Fruit fly (Drosophila melanogaster): ENCODE data around the gene CG17839.

CG17839 gene

DNA sequence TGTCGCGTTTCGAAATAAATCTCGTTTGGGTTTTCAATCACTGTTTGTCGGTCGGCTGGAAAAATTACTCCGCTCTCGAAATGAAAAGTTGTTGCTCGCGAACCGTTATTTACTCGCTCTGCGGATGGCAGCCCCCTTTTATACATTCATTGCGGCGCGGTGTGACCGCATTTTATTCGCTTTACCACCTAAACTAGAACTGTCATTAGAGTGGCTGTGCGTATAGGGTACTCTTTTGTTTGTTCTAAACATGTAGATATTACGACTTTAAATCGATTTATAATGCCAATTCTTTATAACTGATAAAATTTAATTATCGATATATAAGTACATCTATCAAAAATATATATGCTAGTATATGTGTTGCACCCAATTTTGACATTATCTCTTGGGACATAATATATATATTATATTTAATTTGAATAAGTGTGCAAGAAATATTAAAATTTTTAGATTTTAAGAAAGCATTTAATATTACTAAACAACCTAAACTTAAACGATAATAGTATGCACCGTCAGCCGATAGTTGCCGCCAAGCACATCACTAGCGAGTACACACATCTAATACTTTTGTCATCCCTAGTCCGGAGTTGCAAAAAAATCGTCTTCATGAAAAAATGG lies 18.6 kb upstream of the CG17839 start, which contains the start of the genes bmm and Tdrd3:
TSS of gene bmm (minus strand) at position 183 of the 621 bp plus-strand sequence.
TSS of gene Tdrd3 (plus strand) at position 562 of the 621 bp plus-strand sequence.
- peak; percentile 51 for TF ChIP-seq Pif1B (GFP tag; optimal IDR thresholded peaks at IDR 0.05)
- peak; percentile 77 for TF ChIP-seq CG17806 (tag; optimal IDR thresholded peaks at IDR 0.05)
- no peak for TF ChIP-seq CG10348 (GFP tag; IDR thresholded peaks at IDR 0.05)
- TF ChIP-seq EcR (GFP tag; optimal IDR thresholded peaks at IDR 0.05) = no peak
- peak; percentile 62 for TF ChIP-seq Ets98B (GFP tag; IDR thresholded peaks at IDR 0.05)
- peak; percentile 98 for TF ChIP-seq CG8159 (tag; optimal IDR thresholded peaks at IDR 0.05)
- TF ChIP-seq gl (tag; optimal IDR thresholded peaks at IDR 0.05) = no peak
- peak; percentile 65; the same call in 1 of the 3 replicates for TF ChIP-seq CG4496 (GFP tag; IDR thresholded peaks at IDR 0.05)
- peak; percentile 6; the same call in 1 of the 2 replicates for TF ChIP-seq CG12605 (GFP tag; IDR thresholded peaks at IDR 0.05)
- peak; percentile 66 for TF ChIP-seq Snoo (tag; optimal IDR thresholded peaks at IDR 0.05)
- TF ChIP-seq rn (GFP tag; IDR thresholded peaks at IDR 0.05) = peak; percentile 51; the same call in 1 of the 2 replicates
- peak; percentile 82 for TF ChIP-seq CG9948 (tag; optimal IDR thresholded peaks at IDR 0.05)
- peak; percentile 84 for TF ChIP-seq CG15710 (tag; optimal IDR thresholded peaks at IDR 0.05)
- no peak for TF ChIP-seq CG13204 (GFP tag; optimal IDR thresholded peaks at IDR 0.05)
- TF ChIP-seq D1 (tag; optimal IDR thresholded peaks at IDR 0.05) = no peak
- peak; percentile 69 for TF ChIP-seq Pif1A (GFP tag; optimal IDR thresholded peaks at IDR 0.05)
- peak; percentile 66 for TF ChIP-seq CG34367 (tag; optimal IDR thresholded peaks at IDR 0.05)
- TF ChIP-seq CG8301 (tag; optimal IDR thresholded peaks at IDR 0.05) = peak; percentile 48
- peak; percentile 56 for TF ChIP-seq CG32121 (GFP tag; IDR thresholded peaks at IDR 0.05)
- peak; percentile 67; the same call in 2 of the 3 replicates for TF ChIP-seq fd96Ca (GFP tag; IDR thresholded peaks at IDR 0.05)
- TF ChIP-seq CG14655 (GFP tag; optimal IDR thresholded peaks at IDR 0.05) = peak; percentile 77

dm6 chr3L:14789676-14790075 lies 15.3 kb upstream of the CG17839 start, which contains the start of gene Helz:
Helz (plus strand) TSS chr3L:14789935.
- TF ChIP-seq EcR (GFP tag; optimal IDR thresholded peaks at IDR 0.05) = no peak

DNA sequence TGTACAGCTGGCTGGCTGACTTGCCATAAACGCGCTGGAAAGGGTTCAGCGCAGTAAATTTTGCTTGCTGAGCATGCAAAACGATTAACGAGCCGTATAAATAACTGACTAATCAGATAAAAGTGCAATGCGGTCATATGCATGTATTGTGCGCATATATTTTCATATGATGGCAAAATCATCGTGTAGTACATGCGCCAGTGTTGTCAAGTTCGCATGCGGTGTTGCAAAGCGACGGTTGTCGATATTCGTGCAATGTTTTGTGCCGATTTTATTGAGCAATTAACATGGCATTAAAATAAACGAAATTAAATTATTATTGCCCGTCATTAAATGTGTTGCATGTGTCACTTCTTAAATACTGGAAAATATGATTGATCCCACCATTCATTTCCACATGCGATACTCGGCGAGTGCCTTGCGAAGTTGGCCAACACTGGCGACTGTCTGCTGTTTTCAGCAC lies 14.8 kb upstream of the CG17839 start:
- TF ChIP-seq CG32121 (GFP tag; IDR thresholded peaks at IDR 0.05) = peak; percentile 61
- peak; percentile 61 for TF ChIP-seq CG8301 (tag; optimal IDR thresholded peaks at IDR 0.05)
- peak; percentile 70; the same call in 2 of the 3 replicates for TF ChIP-seq CG4496 (GFP tag; IDR thresholded peaks at IDR 0.05)
- TF ChIP-seq CG9948 (tag; optimal IDR thresholded peaks at IDR 0.05) = peak; percentile 31
- peak; percentile 6 for TF ChIP-seq gl (tag; optimal IDR thresholded peaks at IDR 0.05)
- peak; percentile 59 for TF ChIP-seq CG17806 (tag; optimal IDR thresholded peaks at IDR 0.05)
- TF ChIP-seq Snoo (tag; optimal IDR thresholded peaks at IDR 0.05) = peak; percentile 68
- no peak for TF ChIP-seq D1 (tag; optimal IDR thresholded peaks at IDR 0.05)
- peak; percentile 85 for TF ChIP-seq fd96Ca (GFP tag; IDR thresholded peaks at IDR 0.05)
- no peak for TF ChIP-seq CG12605 (GFP tag; IDR thresholded peaks at IDR 0.05)
- TF ChIP-seq Ets98B (GFP tag; IDR thresholded peaks at IDR 0.05) = peak; percentile 78
- peak; percentile 74 for TF ChIP-seq Pif1A (GFP tag; optimal IDR thresholded peaks at IDR 0.05)
- peak; percentile 54 for TF ChIP-seq Pif1B (GFP tag; optimal IDR thresholded peaks at IDR 0.05)
- no peak for TF ChIP-seq CG10348 (GFP tag; IDR thresholded peaks at IDR 0.05)
- no peak for TF ChIP-seq EcR (GFP tag; optimal IDR thresholded peaks at IDR 0.05)
- peak; percentile 44 for TF ChIP-seq CG34367 (tag; optimal IDR thresholded peaks at IDR 0.05)
- TF ChIP-seq CG13204 (GFP tag; optimal IDR thresholded peaks at IDR 0.05) = no peak
- peak; percentile 41; the same call in 1 of the 2 replicates for TF ChIP-seq rn (GFP tag; IDR thresholded peaks at IDR 0.05)
- peak; percentile 46 for TF ChIP-seq CG8159 (tag; optimal IDR thresholded peaks at IDR 0.05)
- no peak for TF ChIP-seq CG14655 (GFP tag; optimal IDR thresholded peaks at IDR 0.05)
- peak; percentile 69 for TF ChIP-seq CG15710 (tag; optimal IDR thresholded peaks at IDR 0.05)

DNA sequence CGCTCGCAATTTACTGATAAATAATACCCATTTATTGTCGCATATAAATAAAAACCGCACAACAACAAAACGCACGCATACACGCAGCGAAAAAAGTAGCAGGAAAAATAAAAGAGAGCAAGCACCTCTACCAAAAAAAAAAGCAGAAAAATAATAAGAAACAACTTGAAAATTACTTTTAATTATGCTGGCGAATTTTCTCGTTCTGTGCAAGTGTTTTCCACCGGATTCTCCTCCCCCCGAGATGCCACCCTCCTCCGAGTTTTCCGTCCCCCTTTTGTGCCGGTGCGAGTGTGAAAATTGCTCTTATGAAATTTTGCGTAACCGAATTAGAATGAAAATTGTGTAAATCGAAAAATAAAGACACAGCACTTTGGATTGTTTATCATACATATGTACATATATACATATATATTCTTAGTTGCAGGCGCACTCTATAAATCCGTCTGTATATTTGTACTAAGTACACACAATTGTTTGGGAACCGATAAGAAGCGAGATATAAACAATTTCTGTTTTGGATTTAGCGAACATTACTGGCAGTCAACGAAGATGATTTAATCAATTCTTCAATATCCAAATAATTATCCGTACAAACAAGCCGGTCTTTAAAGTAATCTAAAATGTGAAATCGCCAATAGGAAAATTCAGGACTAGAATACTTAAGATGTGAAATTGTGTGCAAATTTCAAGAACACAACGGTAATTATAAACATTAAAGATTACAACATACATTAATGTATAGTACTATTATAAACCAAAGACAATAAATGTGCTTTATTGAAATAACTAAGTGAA lies 13.9 kb upstream of the CG17839 start:
- TF ChIP-seq D1 (tag; optimal IDR thresholded peaks at IDR 0.05) (no peak), CG9948 (tag; optimal IDR thresholded peaks at IDR 0.05) (no peak), rn (GFP tag; IDR thresholded peaks at IDR 0.05) (peak; percentile 36; the same call in 1 of the 2 replicates), CG4496 (GFP tag; IDR thresholded peaks at IDR 0.05) (peak; percentile 63; the same call in 1 of the 3 replicates), fd96Ca (GFP tag; IDR thresholded peaks at IDR 0.05) (peak; percentile 58; the same call in 1 of the 3 replicates), Snoo (tag; optimal IDR thresholded peaks at IDR 0.05) (no peak), CG12605 (GFP tag; IDR thresholded peaks at IDR 0.05) (peak; percentile 48; the same call in 1 of the 2 replicates), CG32121 (GFP tag; IDR thresholded peaks at IDR 0.05) (peak; percentile 56), gl (tag; optimal IDR thresholded peaks at IDR 0.05) (no peak), CG10348 (GFP tag; IDR thresholded peaks at IDR 0.05) (no peak), Ets98B (GFP tag; IDR thresholded peaks at IDR 0.05) (peak; percentile 33; the same call in 1 of the 2 replicates)

DNA sequence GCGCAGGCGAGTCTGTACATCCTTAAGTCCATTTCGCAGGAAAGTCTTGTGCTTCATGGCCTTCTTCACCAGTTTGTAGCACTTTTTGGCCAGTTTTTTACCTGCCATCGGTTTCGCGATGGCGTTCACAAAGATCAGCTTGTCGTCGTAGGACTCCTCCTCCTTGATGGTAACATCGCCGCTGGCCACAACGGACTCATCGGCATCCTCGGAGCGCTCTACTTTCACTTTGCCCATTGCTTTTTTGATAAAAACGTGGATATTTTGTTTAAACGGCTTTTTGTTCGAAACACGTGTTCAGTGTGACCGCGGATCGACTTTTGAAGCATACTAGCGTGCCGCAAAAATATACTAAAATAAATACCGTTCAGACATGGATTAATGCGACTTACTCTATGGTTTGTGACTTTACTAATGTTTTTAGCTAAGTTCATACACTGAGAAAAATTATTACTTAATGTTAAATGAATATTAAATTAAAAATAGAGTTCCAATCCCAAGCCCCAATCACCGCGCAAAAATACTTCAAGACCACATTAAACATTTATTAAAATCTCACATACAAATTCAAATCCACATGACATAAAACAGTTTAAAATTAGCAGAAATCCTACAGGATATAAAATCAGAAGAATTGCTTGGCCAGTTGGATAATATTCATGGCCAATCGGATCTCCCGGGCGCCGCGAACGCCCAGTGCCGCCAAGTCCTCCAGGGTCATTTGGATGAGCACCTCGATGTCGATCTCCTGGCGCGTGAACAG lies 2.9 kb upstream of the CG17839 start, which contains the start of gene NHP2:
TSS of gene NHP2 (minus strand) at position 315 of the 763 bp plus-strand sequence.
- peak; percentile 89 for TF ChIP-seq CG12605 (GFP tag; IDR thresholded peaks at IDR 0.05)
- no peak for TF ChIP-seq CG13204 (GFP tag; optimal IDR thresholded peaks at IDR 0.05)
- peak; percentile 72 for TF ChIP-seq CG9948 (tag; optimal IDR thresholded peaks at IDR 0.05)
- TF ChIP-seq CG10348 (GFP tag; IDR thresholded peaks at IDR 0.05) = no peak
- peak; percentile 85 for TF ChIP-seq CG17806 (tag; optimal IDR thresholded peaks at IDR 0.05)
- peak; percentile 88 for TF ChIP-seq D1 (tag; optimal IDR thresholded peaks at IDR 0.05)
- TF ChIP-seq fd96Ca (GFP tag; IDR thresholded peaks at IDR 0.05) = no peak
- peak; percentile 58 for TF ChIP-seq gl (tag; optimal IDR thresholded peaks at IDR 0.05)
- no peak for TF ChIP-seq EcR (GFP tag; optimal IDR thresholded peaks at IDR 0.05)
- no peak for TF ChIP-seq Pif1A (GFP tag; optimal IDR thresholded peaks at IDR 0.05)
- TF ChIP-seq CG34367 (tag; optimal IDR thresholded peaks at IDR 0.05) = no peak
- TF ChIP-seq Pif1B (GFP tag; optimal IDR thresholded peaks at IDR 0.05) = no peak
- TF ChIP-seq CG14655 (GFP tag; optimal IDR thresholded peaks at IDR 0.05) = no peak
- peak; percentile 74 for TF ChIP-seq CG15710 (tag; optimal IDR thresholded peaks at IDR 0.05)
- peak; percentile 77 for TF ChIP-seq CG32121 (GFP tag; IDR thresholded peaks at IDR 0.05)
- peak; percentile 88 for TF ChIP-seq CG4496 (GFP tag; IDR thresholded peaks at IDR 0.05)
- peak; percentile 82 for TF ChIP-seq Snoo (tag; optimal IDR thresholded peaks at IDR 0.05)
- no peak for TF ChIP-seq CG8301 (tag; optimal IDR thresholded peaks at IDR 0.05)
- peak; percentile 62 for TF ChIP-seq rn (GFP tag; IDR thresholded peaks at IDR 0.05)
- TF ChIP-seq CG8159 (tag; optimal IDR thresholded peaks at IDR 0.05) = no peak
- peak; percentile 90 for TF ChIP-seq Ets98B (GFP tag; IDR thresholded peaks at IDR 0.05)

Data from whole organism, pupa.